Worm (Caenorhabditis elegans): ENCODE measurements around the gene ZK856.5.

Gene ZK856.5

DNA sequence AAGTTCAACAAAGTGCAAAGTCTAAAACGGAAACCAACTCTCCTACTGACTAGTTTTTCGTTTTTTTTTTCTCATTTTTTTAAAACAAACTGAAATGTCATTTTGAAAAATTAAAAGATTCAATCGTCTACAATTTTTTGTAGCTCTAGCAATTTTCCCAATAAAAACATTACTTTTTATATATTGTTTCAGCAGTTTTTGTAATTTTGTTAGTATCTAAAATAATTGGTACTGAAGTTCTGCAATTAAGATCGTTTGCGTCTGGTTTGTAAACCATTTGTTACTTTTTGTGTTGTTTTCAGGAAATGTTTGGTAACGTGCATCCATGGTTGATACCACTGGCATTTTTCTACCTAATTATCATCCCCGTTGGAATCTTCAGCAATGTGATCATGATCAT lies 31.4 kb downstream of the ZK856.5 start, which contains the start of gene srsx-30:
srsx-30 (plus strand) TSS at position 301 of the 400 bp plus-strand sequence.
- TF ChIP-seq T23F11.4 (GFP tag; optimal IDR thresholded peaks at IDR 0.05) = no peak
- no peak for TF ChIP-seq ceh-19 (GFP tag; optimal IDR thresholded peaks at IDR 0.05)
- TF ChIP-seq unc-42 (tag; optimal IDR thresholded peaks at IDR 0.05) = no peak
- TF ChIP-seq ceh-14 (tag; optimal IDR thresholded peaks at IDR 0.05) = no peak
- no peak for TF ChIP-seq unc-86 (tag; optimal IDR thresholded peaks at IDR 0.05)
- no peak for TF ChIP-seq syd-9 (tag; optimal IDR thresholded peaks at IDR 0.05)
- no peak for TF ChIP-seq sox-4 (tag; optimal IDR thresholded peaks at IDR 0.05)
- no peak for TF ChIP-seq hlh-15 (tag; optimal IDR thresholded peaks at IDR 0.05)
- no peak for TF ChIP-seq pat-9 (tag; optimal IDR thresholded peaks at IDR 0.05)
- no peak for TF ChIP-seq madf-2 (tag; optimal IDR thresholded peaks at IDR 0.05)
- TF ChIP-seq pag-3 (tag; optimal IDR thresholded peaks at IDR 0.05; ENCODE audit: borderline replicate concordance) = no peak
- no peak for TF ChIP-seq ceh-48 (tag; optimal IDR thresholded peaks at IDR 0.05)
- TF ChIP-seq rnt-1 (tag; optimal IDR thresholded peaks at IDR 0.05) = no peak
- TF ChIP-seq gmeb-2 (tag; optimal IDR thresholded peaks at IDR 0.05) = no peak
- TF ChIP-seq zip-5 (tag; optimal IDR thresholded peaks at IDR 0.05) = no peak
- no peak for TF ChIP-seq nfya-1 (tag; optimal IDR thresholded peaks at IDR 0.05)
- TF ChIP-seq ama-1 (optimal IDR thresholded peaks at IDR 0.05) = no peak
- TF ChIP-seq ztf-16 (tag; optimal IDR thresholded peaks at IDR 0.05) = no peak

ce11 chrV:10154698-10155097 lies 35.2 kb downstream of the ZK856.5 start, which contains the start of gene srsx-29:
Gene srsx-29 (plus strand): TSS chrV:10154998.
- TF ChIP-seq syd-9 (tag; optimal IDR thresholded peaks at IDR 0.05) (no peak), tbx-7 (tag; optimal IDR thresholded peaks at IDR 0.05) (no peak), ceh-14 (tag; optimal IDR thresholded peaks at IDR 0.05) (no peak), K02D7.2 (tag; optimal IDR thresholded peaks at IDR 0.05) (no peak), pax-1 (tag; optimal IDR thresholded peaks at IDR 0.05) (no peak), pag-3 (tag; optimal IDR thresholded peaks at IDR 0.05; ENCODE audit: borderline replicate concordance) (no peak), rnt-1 (tag; optimal IDR thresholded peaks at IDR 0.05) (no peak), unc-55 (GFP tag; optimal IDR thresholded peaks at IDR 0.05) (no peak)

DNA sequence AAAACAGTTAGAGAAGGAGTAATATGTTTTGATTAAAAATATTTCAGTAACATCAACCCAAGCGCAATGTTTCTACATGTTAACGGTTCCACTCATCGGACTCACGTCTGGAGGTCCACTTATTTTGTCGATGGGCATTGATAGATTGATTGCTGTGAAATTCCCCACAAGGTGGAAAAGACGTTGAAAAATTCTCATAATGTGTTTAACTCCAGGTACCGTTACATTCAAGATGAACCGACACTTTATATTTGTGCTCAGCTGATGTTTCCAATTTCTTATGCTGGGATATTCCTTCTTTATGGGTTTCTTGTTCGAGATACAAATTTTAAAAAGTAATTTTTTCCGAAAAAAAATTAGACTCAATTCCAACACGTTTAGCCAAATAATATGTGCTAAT lies 36.9 kb downstream of the ZK856.5 start:
- TF ChIP-seq lim-6 (tag; optimal IDR thresholded peaks at IDR 0.05) (no peak), unc-55 (GFP tag; optimal IDR thresholded peaks at IDR 0.05) (no peak), fax-1 (tag; optimal IDR thresholded peaks at IDR 0.05) (no peak), fkh-6 (tag; optimal IDR thresholded peaks at IDR 0.05) (no peak), ceh-2 (tag; optimal IDR thresholded peaks at IDR 0.05) (no peak), C08G9.2 (tag; optimal IDR thresholded peaks at IDR 0.05) (no peak), zip-5 (tag; optimal IDR thresholded peaks at IDR 0.05) (no peak), C38D4.7 (GFP tag; optimal IDR thresholded peaks at IDR 0.05) (no peak), unc-86 (tag; optimal IDR thresholded peaks at IDR 0.05) (no peak), madf-2 (tag; optimal IDR thresholded peaks at IDR 0.05) (no peak), ceh-34 (tag; optimal IDR thresholded peaks at IDR 0.05) (no peak), ztf-16 (tag; optimal IDR thresholded peaks at IDR 0.05) (no peak), ceh-18 (tag; optimal IDR thresholded peaks at IDR 0.05) (no peak), elt-4 (tag; optimal IDR thresholded peaks at IDR 0.05) (no peak), T23F11.4 (GFP tag; optimal IDR thresholded peaks at IDR 0.05) (no peak)

DNA sequence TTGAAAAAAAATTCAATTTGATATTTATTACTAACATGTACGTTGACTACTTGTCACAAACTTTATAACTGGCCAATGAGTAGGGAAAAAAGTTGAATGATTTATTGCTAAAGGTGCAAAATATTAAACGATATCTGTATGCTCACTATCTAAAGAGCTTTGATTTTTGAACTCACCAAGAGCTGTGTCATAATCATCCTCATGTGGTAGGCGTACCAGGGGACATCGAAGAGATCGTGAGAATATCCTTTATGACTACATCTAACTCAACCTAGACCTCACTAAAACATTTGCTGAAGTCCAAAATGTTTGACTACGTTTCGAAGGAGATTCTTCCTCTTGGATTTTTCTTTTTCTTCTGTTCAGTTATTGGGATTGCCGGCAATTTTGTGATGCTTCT lies 37.7 kb downstream of the ZK856.5 start, which contains the start of gene srsx-28:
srsx-28 (plus strand) TSS at position 301 of the 400 bp plus-strand sequence.
- TF ChIP-seq pha-4 (tag; optimal IDR thresholded peaks at IDR 0.05) (no peak), C08G9.2 (tag; optimal IDR thresholded peaks at IDR 0.05) (no peak), ceh-22 (tag; optimal IDR thresholded peaks at IDR 0.05) (no peak), tbx-2 (tag; optimal IDR thresholded peaks at IDR 0.05) (no peak), T23F11.4 (GFP tag; optimal IDR thresholded peaks at IDR 0.05) (no peak), che-1 (tag; optimal IDR thresholded peaks at IDR 0.05) (no peak), ceh-14 (tag; optimal IDR thresholded peaks at IDR 0.05) (no peak), ets-4 (tag; optimal IDR thresholded peaks at IDR 0.05) (no peak), unc-3 (GFP tag; conservative IDR thresholded peaks at IDR 0.05) (no peak), unc-3 (tag; optimal IDR thresholded peaks at IDR 0.05) (no peak), hlh-6 (tag; optimal IDR thresholded peaks at IDR 0.05) (no peak), ceh-31 (tag; optimal IDR thresholded peaks at IDR 0.05) (no peak), dmd-4 (tag; optimal IDR thresholded peaks at IDR 0.05; ENCODE audit: borderline replicate concordance) (no peak), pat-9 (tag; optimal IDR thresholded peaks at IDR 0.05) (no peak), unc-86 (tag; optimal IDR thresholded peaks at IDR 0.05) (no peak), ama-1 (optimal IDR thresholded peaks at IDR 0.05) (no peak), nfya-1 (tag; optimal IDR thresholded peaks at IDR 0.05) (no peak), fkh-6 (tag; optimal IDR thresholded peaks at IDR 0.05) (no peak), K02D7.2 (tag; optimal IDR thresholded peaks at IDR 0.05) (no peak)

Data from whole organism, late embryonic.